Fruit fly (Drosophila melanogaster) whole organism, embryonic: ENCODE measurements around the gene Ca-Ma2d.

Experiments used
- CG10654 ChIP-seq: fragments of 200-800 bp; sonication (Bioruptor generic); optimal IDR thresholded peaks from 2 replicates; lab custom pipeline; 2016; ENCODE audit warnings: missing biosample characterization, missing genetic modification characterization
- CG11085 ChIP-seq: fragments of 200-800 bp; sonication (Bioruptor generic); IDR thresholded peaks from 2 replicates; pipeline ENCODE4 v1.3.6; 2022; ENCODE audit warnings: missing biosample characterization, missing genetic modification characterization
- CG12236 ChIP-seq: fragments of 200-800 bp; sonication (Bioruptor generic); optimal IDR thresholded peaks from 2 replicates; lab custom pipeline; 2016; ENCODE audit warnings: missing biosample characterization, missing genetic modification characterization
- CG1529 ChIP-seq: fragments of 200-800 bp; sonication (Bioruptor generic); optimal IDR thresholded peaks from 3 replicates; lab custom pipeline; 2018; ENCODE audit warnings: missing biosample characterization, missing genetic modification characterization
- CG15514 ChIP-seq: fragments of 200-800 bp; sonication (Bioruptor generic); optimal IDR thresholded peaks from 3 replicates; lab custom pipeline; 2017; ENCODE audit warnings: missing biosample characterization, missing genetic modification characterization, mild to moderate bottlenecking, moderate library complexity, missing genetic modification reagents
- CG15601 ChIP-seq: fragments of 200-800 bp; sonication (Bioruptor generic); optimal IDR thresholded peaks from 3 replicates; lab custom pipeline; 2019; ENCODE audit warnings: missing biosample characterization, mild to moderate bottlenecking, missing genetic modification characterization, moderate library complexity
- CG16815 ChIP-seq: fragments of 200-800 bp; sonication (Bioruptor generic); optimal IDR thresholded peaks from 3 replicates; lab custom pipeline; 2017; ENCODE audit warnings: missing biosample characterization, mild to moderate bottlenecking, missing genetic modification characterization
- CG17359 ChIP-seq: fragments of 200-800 bp; sonication (Bioruptor generic); optimal IDR thresholded peaks from 3 replicates; lab custom pipeline; 2018; ENCODE audit warnings: missing biosample characterization, mild to moderate bottlenecking, missing genetic modification characterization, moderate library complexity
- CG17912 ChIP-seq: fragments of 200-800 bp; sonication (Bioruptor generic); optimal IDR thresholded peaks from 2 replicates; lab custom pipeline; 2018; ENCODE audit warnings: missing biosample characterization, mild to moderate bottlenecking, missing genetic modification characterization
- CG18476 ChIP-seq: fragments of 200-800 bp; sonication (Bioruptor generic); optimal IDR thresholded peaks from 2 replicates; lab custom pipeline; 2016; ENCODE audit warnings: missing biosample characterization, mild to moderate bottlenecking, missing genetic modification characterization
- CG2199 ChIP-seq: fragments of 200-800 bp; sonication (Bioruptor generic); IDR thresholded peaks from 3 replicates; pipeline ENCODE4 v1.3.6; 2022; ENCODE audit warnings: missing biosample characterization, missing genetic modification characterization
- CG2678 ChIP-seq: fragments of 200-800 bp; sonication (Bioruptor generic); optimal IDR thresholded peaks from 3 replicates; lab custom pipeline; 2019; ENCODE audit warnings: missing biosample characterization, mild to moderate bottlenecking, missing genetic modification characterization, moderate library complexity
- CG30020 ChIP-seq: fragments of 200-800 bp; optimal IDR thresholded peaks from 2 replicates; lab custom pipeline; 2019; ENCODE audit warnings: missing biosample characterization, mild to moderate bottlenecking, missing genetic modification characterization, moderate library complexity
- CG4404 ChIP-seq: fragments of 200-800 bp; sonication (Bioruptor generic); IDR thresholded peaks from 2 replicates; pipeline ENCODE4 v1.3.6; 2022; ENCODE audit warnings: missing biosample characterization, missing genetic modification characterization
- CG6654 ChIP-seq: fragments of 200-800 bp; sonication (Bioruptor generic); optimal IDR thresholded peaks from 2 replicates; lab custom pipeline; 2017; ENCODE audit warnings: missing biosample characterization, mild to moderate bottlenecking, missing genetic modification characterization
- CG7786 ChIP-seq: fragments of 200-800 bp; sonication (Bioruptor generic); optimal IDR thresholded peaks from 2 replicates; lab custom pipeline; 2016; ENCODE audit warnings: missing biosample characterization, missing genetic modification characterization
- CG8944 ChIP-seq: fragments of 200-800 bp; sonication (Bioruptor generic); optimal IDR thresholded peaks from 3 replicates; lab custom pipeline; 2016; ENCODE audit warnings: missing biosample characterization, missing genetic modification characterization
- Dad ChIP-seq: fragments of 200-800 bp; sonication (Bioruptor generic); optimal IDR thresholded peaks from 3 replicates; lab custom pipeline; 2016; ENCODE audit warnings: missing biosample characterization, missing genetic modification characterization
- Deaf1 ChIP-seq: fragments of 200-800 bp; optimal IDR thresholded peaks from 3 replicates; lab custom pipeline; 2019; ENCODE audit warnings: missing biosample characterization, mild to moderate bottlenecking, missing genetic modification characterization, moderate library complexity
- Eip74EF ChIP-seq, 2 experiments: fragments of 200-800 bp in 1 of 2; fragments of >200 bp in 1 of 2; sonication (Bioruptor generic) in 1 of 2; optimal IDR thresholded peaks; 2 replicates each; lab custom pipeline; 2017 to 2019; ENCODE audit warnings: missing biosample characterization in 2 of 2, missing genetic modification characterization in 2 of 2, mild to moderate bottlenecking in 1 of 2, moderate library complexity in 1 of 2
- Ets65A ChIP-seq: fragments of 200-800 bp; sonication (Bioruptor generic); peaks from one replicate; lab custom pipeline; 2016; ENCODE audit warnings: missing biosample characterization, missing genetic modification characterization
- HLH54F ChIP-seq: fragments of 200-800 bp; sonication (Bioruptor generic); optimal IDR thresholded peaks from 3 replicates; lab custom pipeline; 2016; ENCODE audit warnings: missing biosample characterization, missing genetic modification characterization
- Hr3 ChIP-seq: fragments of 200-800 bp; sonication (Bioruptor generic); optimal IDR thresholded peaks from 3 replicates; lab custom pipeline; 2016; ENCODE audit warnings: missing biosample characterization, missing genetic modification characterization
- Mad ChIP-seq: fragments of 200-800 bp; sonication (Bioruptor generic); optimal IDR thresholded peaks from 2 replicates; lab custom pipeline; 2016; ENCODE audit warnings: missing biosample characterization, missing genetic modification characterization
- Myb ChIP-seq: fragments of 200-800 bp; sonication (Bioruptor generic); optimal IDR thresholded peaks from 2 replicates; lab custom pipeline; 2016; ENCODE audit warnings: missing biosample characterization, missing genetic modification characterization
- NC2β ChIP-seq: fragments of 200-800 bp; sonication (Bioruptor generic); optimal IDR thresholded peaks from 2 replicates; lab custom pipeline; 2016; ENCODE audit warnings: missing biosample characterization, missing genetic modification characterization
- Oli ChIP-seq: fragments of 200-800 bp; sonication (Bioruptor generic); optimal IDR thresholded peaks from 2 replicates; lab custom pipeline; 2018; ENCODE audit warnings: missing biosample characterization, mild to moderate bottlenecking, missing genetic modification characterization, moderate library complexity
- Opbp ChIP-seq: fragments of 200-800 bp; sonication (Bioruptor generic); IDR thresholded peaks from 3 replicates; pipeline ENCODE4 v1.3.6; 2022; ENCODE audit warnings: missing biosample characterization, missing genetic modification characterization; ENCODE audit not compliant: partially characterized antibody
- PHDP ChIP-seq: fragments of 200-800 bp; sonication (Bioruptor generic); optimal IDR thresholded peaks from 3 replicates; lab custom pipeline; 2018; ENCODE audit warnings: missing biosample characterization, mild to moderate bottlenecking, missing genetic modification characterization, moderate library complexity
- Trl ChIP-seq, 3 experiments: fragments of >200 bp in 2 of 3; fragments of 200-800 bp in 1 of 3; sonication (Bioruptor generic) in 1 of 3; optimal IDR thresholded peaks; 2 replicates in 1 of 3; 3 replicates in 2 of 3; lab custom pipeline; 2016 to 2017; ENCODE audit warnings: missing biosample characterization in 1 of 3, missing genetic modification characterization in 1 of 3
- Usf ChIP-seq: fragments of 200-800 bp; sonication (Bioruptor generic); optimal IDR thresholded peaks from 2 replicates; lab custom pipeline; 2017; ENCODE audit warnings: missing genotype, missing biosample characterization, missing genetic modification characterization
- ab ChIP-seq: fragments of 200-800 bp; sonication (Bioruptor generic); optimal IDR thresholded peaks from 2 replicates; lab custom pipeline; 2016; ENCODE audit warnings: missing biosample characterization, missing genetic modification characterization
- cato ChIP-seq: fragments of 200-800 bp; sonication (Bioruptor generic); optimal IDR thresholded peaks from 2 replicates; lab custom pipeline; 2016; ENCODE audit warnings: missing biosample characterization, missing genetic modification characterization, borderline replicate concordance
- caup ChIP-seq: fragments of 200-800 bp; sonication (Bioruptor generic); optimal IDR thresholded peaks from 3 replicates; lab custom pipeline; 2017; ENCODE audit warnings: missing biosample characterization, mild to moderate bottlenecking, missing genetic modification characterization, moderate library complexity; ENCODE audit not compliant: severe bottlenecking
- crol ChIP-seq: fragments of 200-800 bp; sonication (Bioruptor generic); IDR thresholded peaks from 2 replicates; pipeline ENCODE4 v1.3.6; 2022; ENCODE audit warnings: missing biosample characterization, missing genetic modification characterization
- crp ChIP-seq, 2 experiments: fragments of 200-800 bp; sonication (Bioruptor generic); optimal IDR thresholded peaks; 2 replicates in 1 of 2; 3 replicates in 1 of 2; lab custom pipeline; 2017; ENCODE audit warnings: missing biosample characterization in 2 of 2, missing genetic modification characterization in 2 of 2, mild to moderate bottlenecking in 1 of 2, moderate library complexity in 1 of 2
- dysf ChIP-seq: fragments of 200-800 bp; sonication (Bioruptor generic); IDR thresholded peaks from 3 replicates; pipeline ENCODE4 v1.3.6; 2022; ENCODE audit warnings: missing biosample characterization, missing genetic modification characterization
- eyg ChIP-seq: fragments of 200-800 bp; sonication (Bioruptor generic); optimal IDR thresholded peaks from 3 replicates; lab custom pipeline; 2016; ENCODE audit warnings: missing biosample characterization, missing genetic modification characterization
- inv ChIP-seq: fragments of 200-800 bp; sonication (Bioruptor generic); IDR thresholded peaks from 2 replicates; pipeline ENCODE4 v1.3.6; 2022; ENCODE audit warnings: missing biosample characterization, missing genetic modification characterization; ENCODE audit not compliant: partially characterized antibody
- kah ChIP-seq: fragments of 200-800 bp; sonication (Bioruptor generic); optimal IDR thresholded peaks from 2 replicates; lab custom pipeline; 2018; ENCODE audit warnings: missing biosample characterization, mild to moderate bottlenecking, missing genetic modification characterization
- kni ChIP-seq: fragments of 200-800 bp; sonication (Bioruptor generic); optimal IDR thresholded peaks from 3 replicates; lab custom pipeline; 2017; ENCODE audit warnings: mild to moderate bottlenecking, missing biosample characterization, missing genetic modification reagents, missing genetic modification characterization
- lab ChIP-seq: fragments of 200-800 bp; sonication (Bioruptor generic); optimal IDR thresholded peaks from 3 replicates; lab custom pipeline; 2017; ENCODE audit warnings: missing biosample characterization, missing genetic modification characterization, mild to moderate bottlenecking, moderate library complexity, missing genetic modification reagents
- org-1 ChIP-seq: fragments of 200-800 bp; sonication (Bioruptor generic); optimal IDR thresholded peaks from 2 replicates; lab custom pipeline; 2017; ENCODE audit warnings: missing biosample characterization, missing genetic modification characterization
- sc ChIP-seq, 3 experiments: fragments of >200 bp in 2 of 3; fragments of 200-800 bp in 1 of 3; sonication (Bioruptor generic) in 1 of 3; optimal IDR thresholded peaks; 2 replicates in 2 of 3; 3 replicates in 1 of 3; lab custom pipeline; 2017; ENCODE audit warnings: mild to moderate bottlenecking in 1 of 3, missing biosample characterization in 1 of 3, missing genetic modification characterization in 1 of 3, missing genetic modification reagents in 1 of 3
- scrt ChIP-seq: fragments of 200-800 bp; sonication (Bioruptor generic); optimal IDR thresholded peaks from 2 replicates; lab custom pipeline; 2018; ENCODE audit warnings: missing biosample characterization, mild to moderate bottlenecking, missing genetic modification characterization, moderate library complexity
- sug ChIP-seq: fragments of 200-800 bp; optimal IDR thresholded peaks from 2 replicates; lab custom pipeline; 2019; ENCODE audit warnings: missing biosample characterization, mild to moderate bottlenecking, missing genetic modification characterization, moderate library complexity
- tio ChIP-seq: fragments of 200-800 bp; sonication (Bioruptor generic); optimal IDR thresholded peaks from 2 replicates; lab custom pipeline; 2017; ENCODE audit warnings: missing biosample characterization, missing genetic modification characterization, inconsistent platforms
- ttk ChIP-seq: fragments of 200-800 bp; sonication (Bioruptor generic); IDR thresholded peaks from 2 replicates; pipeline ENCODE4 v2.1.2; 2022; ENCODE audit warnings: missing biosample characterization, missing genetic modification characterization
- unpg ChIP-seq: fragments of 200-800 bp; sonication (Bioruptor generic); optimal IDR thresholded peaks from 3 replicates; lab custom pipeline; 2018; ENCODE audit warnings: missing biosample characterization, mild to moderate bottlenecking, missing genetic modification characterization, moderate library complexity

The Ca-Ma2d gene

dm6 chr2L:16275809-16276178, 44.5 kb downstream of the Ca-Ma2d start (continued):
- TF ChIP-seq org-1 (GFP tag; lab: Kevin White, UChicago), result peak; percentile 55
- peak; percentile 75 for TF ChIP-seq CG2678 (tag; lab: Kevin White, UChicago)
- TF ChIP-seq Deaf1 (tag; lab: Kevin White, UChicago), result no peak
- no peak for TF ChIP-seq Usf
- TF ChIP-seq HLH54F (GFP tag; lab: Kevin White, UChicago), result peak; percentile 30
- 0 out of 2 replicates have a peak, but pooled peaks have one; percentile 43 for TF ChIP-seq ttk (GFP tag; lab: Robert Waterston, UW)
- no peak for TF ChIP-seq kah (GFP tag; lab: Kevin White, UChicago)
- peak; percentile 55 for TF ChIP-seq unpg
- TF ChIP-seq Dad (GFP tag; lab: Kevin White, UChicago), result peak; percentile 39
- TF ChIP-seq Myb, result no peak
- no peak for TF ChIP-seq cato (GFP tag; lab: Kevin White, UChicago)
- peak; percentile 48 for TF ChIP-seq CG17359 (tag; lab: Kevin White, UChicago)
- TF ChIP-seq CG15601 (tag; lab: Kevin White, UChicago), result peak; percentile 8
- no peak for TF ChIP-seq CG17912 (GFP tag; lab: Kevin White, UChicago)
- peak; percentile 13 for TF ChIP-seq Mad (GFP tag; lab: Kevin White, UChicago)
- no peak for TF ChIP-seq CG11085 (GFP tag; lab: Robert Waterston, UW)
- peak; percentile 61 for TF ChIP-seq caup (GFP tag; lab: Kevin White, UChicago)
- TF ChIP-seq CG16815 (GFP tag; lab: Kevin White, UChicago), result peak; percentile 24
- no peak for TF ChIP-seq kni (GFP tag; lab: Kevin White, UChicago)
- peak; percentile 16 for TF ChIP-seq Hr3 (GFP tag; lab: Kevin White, UChicago)
- TF ChIP-seq CG18476 (GFP tag; lab: Kevin White, UChicago), result peak; percentile 47
- peak; percentile 68 for TF ChIP-seq dysf (GFP tag; lab: Robert Waterston, UW)
- peak in 1 of 2 experiments; percentile 10 for TF ChIP-seq Trl (optimal IDR thresholded peaks at IDR 0.05; lab: Kevin White, UChicago)
- no peak for TF ChIP-seq Trl (GFP tag; optimal IDR thresholded peaks at IDR 0.05; lab: Kevin White, UChicago)
- no peak for TF ChIP-seq CG6654 (GFP tag; lab: Kevin White, UChicago)
- no peak for TF ChIP-seq Ets65A (GFP tag; lab: Kevin White, UChicago)
- TF ChIP-seq CG30020, result no peak
- TF ChIP-seq CG7786 (GFP tag; lab: Kevin White, UChicago), result peak; percentile 18
- no peak for TF ChIP-seq sc (optimal IDR thresholded peaks at IDR 0.05; lab: Kevin White, UChicago)
- no peak for TF ChIP-seq sc (GFP tag; optimal IDR thresholded peaks at IDR 0.05; lab: Kevin White, UChicago)
- no peak for TF ChIP-seq CG10654
- TF ChIP-seq CG2199, result no peak
- peak; percentile 50 for TF ChIP-seq scrt
- peak; percentile 0 for TF ChIP-seq tio (GFP tag; lab: Kevin White, UChicago)
- no peak for TF ChIP-seq ab (GFP tag; lab: Kevin White, UChicago)
- no peak for TF ChIP-seq CG8944
- no peak for TF ChIP-seq crp (GFP tag; optimal IDR thresholded peaks at IDR 0.05; lab: Kevin White, UChicago)
- no peak for TF ChIP-seq sug
- TF ChIP-seq NC2β (GFP tag; lab: Kevin White, UChicago), result no peak
- TF ChIP-seq Eip74EF (GFP tag; optimal IDR thresholded peaks at IDR 0.05; lab: Kevin White, UChicago), result no peak
- TF ChIP-seq CG15514 (GFP tag; lab: Kevin White, UChicago), result peak; percentile 45
- TF ChIP-seq lab, result peak; percentile 81
- peak; percentile 62 for TF ChIP-seq Oli
- TF ChIP-seq crol (GFP tag; lab: Robert Waterston, UW), result 0 out of 2 replicates have a peak, but pooled peaks have one; percentile 36
- TF ChIP-seq CG12236 (GFP tag; lab: Kevin White, UChicago), result no peak
- peak; percentile 70 for TF ChIP-seq PHDP (tag; lab: Kevin White, UChicago)
- peak; percentile 34 for TF ChIP-seq CG1529 (GFP tag; lab: Kevin White, UChicago)
- no peak for TF ChIP-seq CG4404
- no peak for TF ChIP-seq inv (GFP tag; lab: Robert Waterston, UW)
- TF ChIP-seq Opbp (GFP tag; lab: Robert Waterston, UW), result no peak
- TF ChIP-seq eyg (GFP tag; lab: Kevin White, UChicago), result peak; percentile 42
